Fruit fly (Drosophila melanogaster) whole organism: ENCODE data around the gene CG31223.

Experiments used
- EcR ChIP-seq, 2 experiments: fragments of >200 bp; optimal IDR thresholded peaks; 2 replicates each; lab custom pipeline; 2017; ENCODE audit warnings: missing biosample characterization in 2 of 2, missing genetic modification characterization in 2 of 2, missing genetic modification reagents in 2 of 2
- pan ChIP-seq: fragments of >200 bp; optimal IDR thresholded peaks from 2 replicates; lab custom pipeline; 2017

DNA sequence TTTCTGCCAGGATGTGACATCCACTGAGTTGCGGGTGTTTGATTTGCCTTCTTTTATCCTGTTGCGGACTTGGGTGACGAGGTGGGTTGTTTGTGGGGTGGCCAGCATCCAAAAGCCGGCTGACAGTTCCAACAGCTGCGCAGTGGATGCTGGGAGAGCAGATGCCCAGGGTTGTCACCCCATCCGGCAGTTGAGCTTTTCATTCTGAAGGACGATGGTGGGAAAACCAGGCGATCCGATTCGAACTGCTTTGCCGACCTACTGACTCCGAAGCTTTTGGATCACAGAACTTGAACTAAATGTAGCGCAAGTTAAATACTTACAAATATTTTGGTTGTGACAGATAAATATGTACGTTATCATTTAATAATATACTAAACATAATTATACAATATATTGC lies 35.3 kb downstream of the CG31223 start, which contains the start of gene KaiR1D:
- TF ChIP-seq pan (lab: Kevin White, UChicago) = no peak
- TF ChIP-seq EcR (GFP tag; optimal IDR thresholded peaks at IDR 0.05; lab: Kevin White, UChicago) = no peak
